Worm (Caenorhabditis elegans) whole organism, L4/young adult: ENCODE results near the gene epg-3.

Experiments used
- W03F9.2 ChIP-seq: fragments of 150-350 bp; optimal IDR thresholded peaks from 2 replicates; lab custom pipeline; 2014; ENCODE audit warnings: missing biosample characterization, missing genetic modification characterization
- him-1 ChIP-seq: sonication (generic microtip); optimal IDR thresholded peaks from 2 replicates; lab custom pipeline; 2016; ENCODE audit warnings: missing genotype, missing genetic modification reagents, missing genetic modification characterization, missing compliant biosample characterization

DNA sequence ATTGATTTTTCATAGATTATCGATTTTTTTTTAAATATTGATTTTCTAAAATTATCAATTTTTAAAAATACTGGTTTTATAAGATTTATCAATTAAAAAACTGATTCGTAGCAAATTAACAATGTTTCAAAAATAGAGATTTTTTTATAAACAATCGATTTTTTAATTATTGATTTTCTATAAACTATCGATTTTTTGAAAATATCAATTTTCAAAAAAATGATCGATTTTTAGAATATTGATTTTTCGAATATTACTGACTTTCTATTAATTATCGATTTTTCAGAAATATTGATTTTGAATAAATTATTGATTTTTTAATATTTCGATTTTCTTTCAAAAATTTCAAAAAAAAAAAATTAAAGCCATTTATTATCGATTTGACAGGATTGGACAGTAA lies 18.1 kb downstream of the epg-3 start:
- no peak for TF ChIP-seq W03F9.2 (tag; lab: Kevin White, UChicago)
- TF ChIP-seq him-1 (tag; lab: Kevin White, UChicago): no peak
